Fruit fly (Drosophila melanogaster) Kc167 (cell line): ENCODE results near the gene CG9961.

Experiments
- Sin3A ChIP-seq: fragments of >200 bp; optimal IDR thresholded peaks from 2 replicates; lab custom pipeline; 2018; ENCODE audit warnings: missing external identifiers
- h ChIP-seq: fragments of >200 bp; optimal IDR thresholded peaks from 3 replicates; lab custom pipeline; 2018; ENCODE audit warnings: missing external identifiers
- ttk ChIP-seq: sonication (Bioruptor generic); optimal IDR thresholded peaks from 2 replicates; lab custom pipeline; 2017; ENCODE audit warnings: missing external identifiers

DNA sequence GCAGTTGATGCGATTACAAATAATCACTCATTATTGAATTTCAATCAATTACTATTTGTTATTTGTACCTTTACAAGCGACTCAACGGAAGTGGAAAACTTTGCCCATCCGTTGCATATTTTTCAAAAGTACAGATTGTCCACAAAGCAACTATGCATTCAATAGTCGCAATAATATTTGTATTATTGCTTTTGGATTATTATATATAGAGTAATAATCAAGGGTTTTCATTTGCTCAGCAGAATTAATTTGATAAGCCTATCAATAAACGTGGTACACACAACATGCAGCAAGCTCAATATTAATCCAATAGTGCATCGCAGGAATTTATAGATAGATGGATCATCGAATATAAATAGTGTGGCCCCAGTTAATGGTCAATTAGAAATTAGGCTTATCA, 16.2 kb downstream of the CG9961 start:
- TF ChIP-seq h (lab: Kevin White, UChicago), result no peak
- TF ChIP-seq Sin3A (lab: Kevin White, UChicago), result no peak
- TF ChIP-seq ttk, result no peak
